Worm (Caenorhabditis elegans): ENCODE results near the gene cla-1.
A peak's percentile ranks its signal among the peaks of the same experiment; 100 is the strongest.
"Not testable (repeated sequence)": the region's sequence is repeated elsewhere in the genome, so short reads cannot be mapped to it uniquely, and the experiment has no call there.

cla-1 gene

ce11 chrIV:7559237-7559636 is 29.5 kb upstream of the cla-1 start (continued):
- TF ChIP-seq mcd-1 (GFP tag; IDR thresholded peaks at IDR 0.05) (no peak), unc-130 (GFP tag; optimal IDR thresholded peaks at IDR 0.05) (no peak), snpc-4 (GFP tag; optimal IDR thresholded peaks at IDR 0.05) (no peak), snpc-4 (tag; optimal IDR thresholded peaks at IDR 0.05) (peak in 1 of 4 experiments; percentile 0), F55B11.4 (tag; optimal IDR thresholded peaks at IDR 0.05; ENCODE audit: borderline replicate concordance, insufficient read depth) (no peak), ccch-3 (GFP tag; optimal IDR thresholded peaks at IDR 0.05) (no peak), dpl-1 (GFP tag; optimal IDR thresholded peaks at IDR 0.05) (no peak), sea-2 (GFP tag; IDR thresholded peaks at IDR 0.05) (no peak), let-607 (tag; optimal IDR thresholded peaks at IDR 0.05) (no peak), ztf-22 (GFP tag; optimal IDR thresholded peaks at IDR 0.05) (no peak), cebp-2 (GFP tag; IDR thresholded peaks at IDR 0.05) (0 out of 2 replicates have a peak, but pooled peaks have one; percentile 6), madf-6 (GFP tag; IDR thresholded peaks at IDR 0.05) (peak; percentile 21; the same call in 1 of the 2 replicates), hsf-1 (GFP tag; IDR thresholded peaks at IDR 0.05) (peak; percentile 51; the same call in 1 of the 2 replicates), ceh-40 (GFP tag; IDR thresholded peaks at IDR 0.05) (no peak), rec-8 (tag; optimal IDR thresholded peaks at IDR 0.05) (no peak), ceh-27 (GFP tag; optimal IDR thresholded peaks at IDR 0.05) (no peak), lag-1 (GFP tag; IDR thresholded peaks at IDR 0.05) (no peak), F23B12.7 (tag; optimal IDR thresholded peaks at IDR 0.05; ENCODE audit: insufficient read depth) (no peak)

- TF ChIP-seq lsl-1 (GFP tag; optimal IDR thresholded peaks at IDR 0.05): no peak
- TF ChIP-seq dpl-1 (GFP tag; optimal IDR thresholded peaks at IDR 0.05): no peak
- peak; percentile 81 for TF ChIP-seq madf-3 (GFP tag; IDR thresholded peaks at IDR 0.05)
- no peak for TF ChIP-seq repo-1 (tag; optimal IDR thresholded peaks at IDR 0.05)
- no peak for TF ChIP-seq mel-28 (tag; optimal IDR thresholded peaks at IDR 0.05; ENCODE audit: borderline replicate concordance)
- peak; percentile 78 for TF ChIP-seq F23B12.7 (tag; optimal IDR thresholded peaks at IDR 0.05; ENCODE audit: insufficient read depth)
- TF ChIP-seq madf-10 (tag; optimal IDR thresholded peaks at IDR 0.05): no peak
- TF ChIP-seq snpc-4 (GFP tag; optimal IDR thresholded peaks at IDR 0.05): no peak
- TF ChIP-seq snpc-4 (tag; optimal IDR thresholded peaks at IDR 0.05): peak in 1 of 4 experiments; percentile 63
- TF ChIP-seq dox-1 (GFP tag; IDR thresholded peaks at IDR 0.05): peak; percentile 28; the same call in 1 of the 2 replicates
- TF ChIP-seq cebp-1 (GFP tag; IDR thresholded peaks at IDR 0.05): no peak
- TF ChIP-seq cebp-1 (tag; optimal IDR thresholded peaks at IDR 0.05): peak; percentile 75
- TF ChIP-seq ceh-100 (GFP tag; IDR thresholded peaks at IDR 0.05): peak; percentile 56; the same call in 1 of the 2 replicates
- TF ChIP-seq pha-4 (tag; optimal IDR thresholded peaks at IDR 0.05): no peak
- TF ChIP-seq mcd-1 (GFP tag; IDR thresholded peaks at IDR 0.05): 0 out of 2 replicates have a peak, but pooled peaks have one; percentile 44
- TF ChIP-seq dpff-1 (tag; optimal IDR thresholded peaks at IDR 0.05): no peak
- peak; percentile 86 for TF ChIP-seq attf-5 (GFP tag; optimal IDR thresholded peaks at IDR 0.05)
- peak; percentile 12 for TF ChIP-seq nhr-80 (tag; optimal IDR thresholded peaks at IDR 0.05)
These were observed 27.1 kb upstream of the cla-1 start, which contains the start of gene ima-3 for ce11 chrIV:7561614-7562142. ima-3 (minus strand) TSS chrIV:7561664.

ce11 chrIV:7563850-7564249 is 24.9 kb upstream of the cla-1 start, which contains the start of gene F32E10.9:
F32E10.9 (minus strand) TSS chrIV:7563950.
- not testable (repeated sequence) for TF ChIP-seq lin-26 (GFP tag; IDR thresholded peaks at IDR 0.05); let-526 (GFP tag; IDR thresholded peaks at IDR 0.05); atf-7 (tag; optimal IDR thresholded peaks at IDR 0.05)

Measured in whole organism, young adult.